Worm (Caenorhabditis elegans): ENCODE measurements around the gene pqn-35.

pqn-35 gene

ce11 chrII:4608073-4608472, 4.7 kb upstream of the pqn-35 start, which contains the start of gene F35D11.3:
TSS of gene F35D11.3 (plus strand) at chrII:4608372.
- TF ChIP-seq nhr-237 (tag; optimal IDR thresholded peaks at IDR 0.05), result no peak
- no peak for TF ChIP-seq mdl-1 (tag; optimal IDR thresholded peaks at IDR 0.05)
- TF ChIP-seq sma-3 (GFP tag; optimal IDR thresholded peaks at IDR 0.05), result no peak
- TF ChIP-seq nhr-77 (tag; optimal IDR thresholded peaks at IDR 0.05), result no peak
- no peak for TF ChIP-seq ztf-4 (tag; optimal IDR thresholded peaks at IDR 0.05)
- TF ChIP-seq zag-1 (tag; optimal IDR thresholded peaks at IDR 0.05), result no peak
- no peak for TF ChIP-seq crh-2 (tag; optimal IDR thresholded peaks at IDR 0.05)
- TF ChIP-seq sma-9 (GFP tag; optimal IDR thresholded peaks at IDR 0.05), result no peak
- no peak for TF ChIP-seq sma-9 (tag; optimal IDR thresholded peaks at IDR 0.05)
- TF ChIP-seq nhr-11 (tag; optimal IDR thresholded peaks at IDR 0.05), result no peak
- TF ChIP-seq lsy-2 (tag; optimal IDR thresholded peaks at IDR 0.05), result no peak
- no peak for TF ChIP-seq nhr-25 (tag; optimal IDR thresholded peaks at IDR 0.05)
- no peak for TF ChIP-seq F13H6.1 (tag; optimal IDR thresholded peaks at IDR 0.05)
- TF ChIP-seq peb-1 (tag; optimal IDR thresholded peaks at IDR 0.05), result no peak
- TF ChIP-seq C34F6.9 (tag; optimal IDR thresholded peaks at IDR 0.05), result no peak
- TF ChIP-seq egl-27 (tag; optimal IDR thresholded peaks at IDR 0.05), result no peak
- no peak for TF ChIP-seq nhr-21 (tag; optimal IDR thresholded peaks at IDR 0.05)
- no peak for TF ChIP-seq mab-5 (tag; optimal IDR thresholded peaks at IDR 0.05)
- no peak for TF ChIP-seq skn-1 (tag; optimal IDR thresholded peaks at IDR 0.05)

- TF ChIP-seq nhr-25 (tag; optimal IDR thresholded peaks at IDR 0.05) (no peak), ztf-4 (tag; optimal IDR thresholded peaks at IDR 0.05) (no peak), R02D3.7 (tag; optimal IDR thresholded peaks at IDR 0.05) (no peak), ZK546.5 (tag; optimal IDR thresholded peaks at IDR 0.05) (no peak), elt-3 (tag; optimal IDR thresholded peaks at IDR 0.05) (no peak), C34F6.9 (tag; optimal IDR thresholded peaks at IDR 0.05) (no peak), ceh-16 (tag; optimal IDR thresholded peaks at IDR 0.05) (no peak), Y55F3AM.14 (GFP tag; optimal IDR thresholded peaks at IDR 0.05) (no peak), unc-39 (tag; optimal IDR thresholded peaks at IDR 0.05) (no peak), dmd-4 (tag; optimal IDR thresholded peaks at IDR 0.05) (no peak), sem-4 (tag; optimal IDR thresholded peaks at IDR 0.05) (no peak), nhr-6 (tag; optimal IDR thresholded peaks at IDR 0.05) (no peak), alr-1 (tag; optimal IDR thresholded peaks at IDR 0.05) (no peak)
Observed at ce11 chrII:4616443-4616842, 3.6 kb downstream of the pqn-35 start, which contains the start of gene clec-136. TSS of gene clec-136 (minus strand) at chrII:4616543.

ce11 chrII:4617990-4618389, 5.2 kb downstream of the pqn-35 start, which contains the start of gene clec-137:
TSS of gene clec-137 (minus strand) at chrII:4618090.
- no peak for TF ChIP-seq alr-1 (tag; optimal IDR thresholded peaks at IDR 0.05)
- no peak for TF ChIP-seq mab-5 (tag; optimal IDR thresholded peaks at IDR 0.05)
- TF ChIP-seq zag-1 (tag; optimal IDR thresholded peaks at IDR 0.05), result no peak
- TF ChIP-seq ZK546.5 (tag; optimal IDR thresholded peaks at IDR 0.05), result no peak
- no peak for TF ChIP-seq mbf-1 (tag; optimal IDR thresholded peaks at IDR 0.05)
- TF ChIP-seq ztf-11 (tag; optimal IDR thresholded peaks at IDR 0.05), result no peak

ce11 chrII:4619700-4620099, 6.9 kb downstream of the pqn-35 start, which contains the start of gene clec-138:
TSS of gene clec-138 (minus strand) at chrII:4619800.
- TF ChIP-seq ztf-4 (tag; optimal IDR thresholded peaks at IDR 0.05) (no peak), lin-11 (tag; optimal IDR thresholded peaks at IDR 0.05) (no peak), lin-39 (tag; optimal IDR thresholded peaks at IDR 0.05) (no peak), nhr-10 (tag; optimal IDR thresholded peaks at IDR 0.05) (no peak), nhr-237 (tag; optimal IDR thresholded peaks at IDR 0.05) (no peak), aly-2 (tag; optimal IDR thresholded peaks at IDR 0.05) (no peak), lsy-2 (tag; optimal IDR thresholded peaks at IDR 0.05) (no peak), nhr-25 (tag; optimal IDR thresholded peaks at IDR 0.05) (no peak), unc-55 (GFP tag; optimal IDR thresholded peaks at IDR 0.05) (no peak), blmp-1 (tag; optimal IDR thresholded peaks at IDR 0.05; ENCODE audit: insufficient read depth) (no peak), Y55F3AM.14 (GFP tag; optimal IDR thresholded peaks at IDR 0.05) (no peak), nhr-12 (tag; optimal IDR thresholded peaks at IDR 0.05) (no peak), dmd-4 (tag; optimal IDR thresholded peaks at IDR 0.05) (no peak), lin-13 (GFP tag; optimal IDR thresholded peaks at IDR 0.05) (no peak), mdl-1 (tag; optimal IDR thresholded peaks at IDR 0.05) (no peak), nhr-129 (tag; optimal IDR thresholded peaks at IDR 0.05) (no peak), ZK546.5 (tag; optimal IDR thresholded peaks at IDR 0.05) (no peak), C34F6.9 (tag; optimal IDR thresholded peaks at IDR 0.05) (no peak)

Data from whole organism, L2 larva.